Fruit fly (Drosophila melanogaster) whole organism, prepupa: ENCODE measurements around the gene CG40439.
"Not testable (repeated sequence)": the region's sequence is repeated elsewhere in the genome, so short reads cannot be mapped to it uniquely, and the experiment has no call there.

Experiments used
- Blimp-1 ChIP-seq: fragments of 200-800 bp; sonication (Bioruptor generic); optimal IDR thresholded peaks from 3 replicates; lab custom pipeline; 2017; ENCODE audit warnings: missing biosample characterization, missing genetic modification characterization, mild to moderate bottlenecking, moderate library complexity, missing genetic modification reagents
- CG10631 ChIP-seq: fragments of 200-800 bp; sonication (Bioruptor generic); optimal IDR thresholded peaks from 2 replicates; lab custom pipeline; 2016; ENCODE audit warnings: missing biosample characterization, missing genetic modification characterization
- CG10669 ChIP-seq: fragments of 200-800 bp; sonication (Bioruptor generic); optimal IDR thresholded peaks from 3 replicates; lab custom pipeline; 2018; ENCODE audit warnings: missing biosample characterization, mild to moderate bottlenecking, missing genetic modification characterization, moderate library complexity
- CG11294 ChIP-seq: fragments of 200-800 bp; sonication (Bioruptor generic); IDR thresholded peaks from 2 replicates; pipeline ENCODE4 v1.3.6; 2022; ENCODE audit warnings: missing biosample characterization, missing genetic modification characterization
- CG11762 ChIP-seq: fragments of 200-800 bp; sonication (Bioruptor generic); optimal IDR thresholded peaks from 3 replicates; lab custom pipeline; 2016; ENCODE audit warnings: missing biosample characterization, missing genetic modification characterization; ENCODE audit not compliant: insufficient read depth
- CG11902 ChIP-seq: fragments of 200-800 bp; sonication (Bioruptor generic); optimal IDR thresholded peaks from 3 replicates; lab custom pipeline; 2016; ENCODE audit warnings: missing biosample characterization, missing genetic modification characterization
- CG15336 ChIP-seq: fragments of 200-800 bp; sonication (Bioruptor generic); IDR thresholded peaks from 2 replicates; pipeline ENCODE4 v1.3.6; 2022; ENCODE audit warnings: missing biosample characterization, missing genetic modification characterization
- CG1621 ChIP-seq: fragments of 200-800 bp; sonication (Bioruptor generic); optimal IDR thresholded peaks from 3 replicates; lab custom pipeline; 2018; ENCODE audit warnings: missing biosample characterization, mild to moderate bottlenecking, missing genetic modification characterization
- CG16779 ChIP-seq: fragments of 200-800 bp; sonication (Bioruptor generic); optimal IDR thresholded peaks from 3 replicates; lab custom pipeline; 2017; ENCODE audit warnings: missing biosample characterization, mild to moderate bottlenecking, missing genetic modification characterization
- CG31627 ChIP-seq: fragments of 200-800 bp; sonication (Bioruptor generic); optimal IDR thresholded peaks from 3 replicates; lab custom pipeline; 2016; ENCODE audit warnings: missing biosample characterization, missing genetic modification characterization
- CG34406 ChIP-seq: fragments of 200-800 bp; sonication (Bioruptor generic); optimal IDR thresholded peaks from 3 replicates; lab custom pipeline; 2016; ENCODE audit warnings: missing biosample characterization, missing genetic modification characterization
- CG6163 ChIP-seq: fragments of 200-800 bp; sonication (Bioruptor generic); IDR thresholded peaks from 3 replicates; pipeline ENCODE4 v1.3.6; 2022; ENCODE audit warnings: missing biosample characterization, missing genetic modification characterization
- CG6808 ChIP-seq: fragments of 200-800 bp; sonication (Bioruptor generic); optimal IDR thresholded peaks from 3 replicates; lab custom pipeline; 2017; ENCODE audit warnings: missing biosample characterization, missing genetic modification characterization, mild to moderate bottlenecking, moderate library complexity, missing genetic modification reagents
- CG7368 ChIP-seq: fragments of 200-800 bp; sonication (Bioruptor generic); optimal IDR thresholded peaks from 3 replicates; lab custom pipeline; 2016; ENCODE audit warnings: missing biosample characterization, missing genetic modification characterization
- CG9139 ChIP-seq: fragments of 200-800 bp; sonication (Bioruptor generic); optimal IDR thresholded peaks from 3 replicates; lab custom pipeline; 2017; ENCODE audit warnings: missing biosample characterization, mild to moderate bottlenecking, missing genetic modification characterization
- Eip75B ChIP-seq: fragments of 200-800 bp; sonication (Bioruptor generic); optimal IDR thresholded peaks from 3 replicates; lab custom pipeline; 2016; ENCODE audit warnings: missing biosample characterization, missing genetic modification characterization
- Eip78C ChIP-seq: fragments of 200-800 bp; sonication (Bioruptor generic); peaks from one replicate; lab custom pipeline; 2016; ENCODE audit warnings: missing biosample characterization, missing genetic modification characterization
- Eip93F ChIP-seq: fragments of 200-800 bp; sonication (Bioruptor generic); optimal IDR thresholded peaks from 2 replicates; lab custom pipeline; 2016; ENCODE audit warnings: missing biosample characterization, mild to moderate bottlenecking, missing genetic modification characterization
- Ets21C ChIP-seq: fragments of 200-800 bp; sonication (Bioruptor generic); optimal IDR thresholded peaks from 3 replicates; lab custom pipeline; 2016; ENCODE audit warnings: missing biosample characterization, missing genetic modification characterization
- Gug ChIP-seq: fragments of 200-800 bp; sonication (Bioruptor generic); IDR thresholded peaks from 2 replicates; pipeline ENCODE4 v1.3.6; 2022; ENCODE audit warnings: missing biosample characterization, missing genetic modification characterization
- Hr4 ChIP-seq: fragments of 200-800 bp; sonication (Bioruptor generic); optimal IDR thresholded peaks from 3 replicates; lab custom pipeline; 2016; ENCODE audit warnings: missing biosample characterization, missing genetic modification characterization
- Sox14 ChIP-seq: fragments of 200-800 bp; sonication (Bioruptor generic); optimal IDR thresholded peaks from 3 replicates; lab custom pipeline; 2016; ENCODE audit warnings: missing biosample characterization, missing genetic modification characterization
- cyc ChIP-seq: fragments of 200-800 bp; sonication (Bioruptor generic); optimal IDR thresholded peaks from 3 replicates; lab custom pipeline; 2016; ENCODE audit warnings: missing biosample characterization, missing genetic modification characterization
- dac ChIP-seq: fragments of 200-800 bp; sonication (Bioruptor generic); optimal IDR thresholded peaks from 2 replicates; lab custom pipeline; 2017; ENCODE audit warnings: missing biosample characterization, mild to moderate bottlenecking, missing genetic modification characterization
- dsx ChIP-seq: fragments of 200-800 bp; optimal IDR thresholded peaks from 3 replicates; lab custom pipeline; 2019; ENCODE audit warnings: missing biosample characterization, mild to moderate bottlenecking, missing genetic modification characterization, moderate library complexity; ENCODE audit not compliant: poor library complexity, severe bottlenecking
- eg ChIP-seq: fragments of 200-800 bp; sonication (Bioruptor generic); IDR thresholded peaks from 3 replicates; pipeline ENCODE4 v1.3.6; 2022; ENCODE audit warnings: missing biosample characterization, missing genetic modification characterization
- esn ChIP-seq: fragments of 200-800 bp; sonication (Bioruptor generic); optimal IDR thresholded peaks from 2 replicates; lab custom pipeline; 2016; ENCODE audit warnings: missing biosample characterization, mild to moderate bottlenecking, missing genetic modification characterization, moderate library complexity
- fd59A ChIP-seq: fragments of 200-800 bp; sonication (Bioruptor generic); optimal IDR thresholded peaks from 2 replicates; lab custom pipeline; 2017; ENCODE audit warnings: missing biosample characterization, mild to moderate bottlenecking, missing genetic modification characterization, missing genetic modification reagents
- net ChIP-seq: fragments of 200-800 bp; sonication (Bioruptor generic); optimal IDR thresholded peaks from 3 replicates; lab custom pipeline; 2016; ENCODE audit warnings: missing biosample characterization, missing genetic modification characterization
- pdm3 ChIP-seq: fragments of 200-800 bp; sonication (Bioruptor generic); optimal IDR thresholded peaks from 3 replicates; lab custom pipeline; 2016; ENCODE audit warnings: missing biosample characterization, missing genetic modification characterization
- salr ChIP-seq, 2 experiments: fragments of 200-800 bp; sonication (Bioruptor generic); optimal IDR thresholded peaks; 3 replicates each; lab custom pipeline; 2016 to 2018; ENCODE audit warnings: missing biosample characterization in 2 of 2, missing genetic modification characterization in 2 of 2, mild to moderate bottlenecking in 1 of 2
- spab ChIP-seq: fragments of 200-800 bp; sonication (Bioruptor generic); optimal IDR thresholded peaks from 2 replicates; lab custom pipeline; 2017; ENCODE audit warnings: missing biosample characterization, mild to moderate bottlenecking, missing genetic modification characterization, missing genetic modification reagents
- ss ChIP-seq, 2 experiments: fragments of 200-800 bp; sonication (Bioruptor generic); optimal IDR thresholded peaks; 2 replicates in 1 of 2; 3 replicates in 1 of 2; lab custom pipeline; 2017 to 2018; ENCODE audit warnings: mild to moderate bottlenecking in 2 of 2, missing biosample characterization in 2 of 2, missing genetic modification characterization in 2 of 2, moderate library complexity in 1 of 2
- svp ChIP-seq: fragments of 200-800 bp; sonication (Bioruptor generic); peaks from one replicate; lab custom pipeline; 2016; ENCODE audit warnings: missing biosample characterization, missing genetic modification characterization
- topi ChIP-seq: fragments of 200-800 bp; sonication (Bioruptor generic); optimal IDR thresholded peaks from 3 replicates; lab custom pipeline; 2016; ENCODE audit warnings: missing biosample characterization, missing genetic modification characterization

CG40439 gene

dm6 chr2L:22798269-22798668 is at the start of gene CG40439:
Gene CG40439 (minus strand): TSS chr2L:22798276.
- not testable (repeated sequence) for TF ChIP-seq Eip93F (GFP tag; lab: Kevin White, UChicago); pdm3; cyc

DNA sequence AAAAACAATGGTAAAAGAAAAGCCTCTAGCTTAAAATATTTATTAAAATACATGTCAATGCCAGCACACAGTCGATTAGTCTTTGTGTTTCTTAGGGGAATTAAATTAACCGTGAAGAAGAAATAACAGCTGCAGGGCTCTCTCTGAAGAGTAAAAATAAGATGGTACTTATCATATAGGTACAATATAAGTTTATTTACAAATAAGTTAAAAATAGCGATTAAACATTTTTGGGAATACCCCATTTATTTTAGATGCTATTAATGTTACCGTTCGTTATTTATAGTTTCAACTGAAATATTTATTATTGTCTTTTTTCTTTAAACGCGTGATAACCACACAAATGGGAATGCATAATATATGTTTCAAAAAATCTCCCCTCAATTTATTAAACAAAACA is 45.8 kb upstream of the CG40439 start, which contains the start of gene CG17715:
Gene CG17715, plus strand, starts transcription at position 301 of the 400 bp plus-strand sequence.
- TF ChIP-seq esn (GFP tag; lab: Kevin White, UChicago); Gug (GFP tag; lab: Robert Waterston, UW); CG11294: not testable (repeated sequence)

DNA sequence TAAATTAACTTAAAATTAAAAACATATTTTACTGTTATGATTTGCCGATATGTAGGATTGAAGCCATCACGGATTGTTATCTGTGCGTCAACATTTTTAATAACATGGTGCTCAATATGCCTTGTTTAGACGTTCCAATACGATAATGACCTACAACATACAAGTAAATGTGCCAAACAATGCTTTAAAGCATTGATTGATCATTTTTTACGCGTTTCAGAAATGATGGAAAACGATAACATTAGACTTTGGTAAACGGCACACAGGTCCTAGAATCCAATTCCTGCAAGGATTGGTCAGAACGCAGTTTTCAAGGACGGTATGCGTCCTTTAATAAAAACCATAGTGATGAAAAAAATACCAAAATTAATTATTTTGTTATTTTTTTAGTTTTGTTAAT is 39.9 kb downstream of the CG40439 start:
- no peak for TF ChIP-seq CG10631 (GFP tag; lab: Kevin White, UChicago)
- TF ChIP-seq, all 60 proteins: peak for 0

dm6 chr2L:22756281-22756680 is 41.8 kb downstream of the CG40439 start, which contains the start of gene CG40006:
Gene CG40006 (minus strand): TSS chr2L:22756349.
- TF ChIP-seq topi (GFP tag; lab: Kevin White, UChicago) (no peak), eg (GFP tag; lab: Robert Waterston, UW) (no peak), Sox14 (GFP tag; lab: Kevin White, UChicago) (no peak), CG9139 (GFP tag; lab: Kevin White, UChicago) (peak; percentile 46), Eip75B (GFP tag; lab: Kevin White, UChicago) (no peak), Ets21C (GFP tag; lab: Kevin White, UChicago) (no peak), CG15336 (no peak), CG16779 (tag; lab: Kevin White, UChicago) (no peak), ss (GFP tag; optimal IDR thresholded peaks at IDR 0.05; lab: Kevin White, UChicago) (peak in 1 of 2 experiments; percentile 42), CG10669 (GFP tag; lab: Kevin White, UChicago) (no peak), CG7368 (GFP tag; lab: Kevin White, UChicago) (no peak), net (no peak), Hr4 (GFP tag; lab: Kevin White, UChicago) (no peak), svp (peak; percentile 24), CG31627 (GFP tag; lab: Kevin White, UChicago) (no peak), CG11294 (no peak), spab (GFP tag; lab: Kevin White, UChicago) (no peak), CG6163 (GFP tag; lab: Robert Waterston, UW) (no peak), Blimp-1 (GFP tag; lab: Kevin White, UChicago) (no peak), esn (GFP tag; lab: Kevin White, UChicago) (no peak), CG11902 (GFP tag; lab: Kevin White, UChicago) (no peak), salr (GFP tag; optimal IDR thresholded peaks at IDR 0.05; lab: Kevin White, UChicago) (no peak), CG11762 (GFP tag; lab: Kevin White, UChicago) (no peak), fd59A (no peak), CG6808 (GFP tag; lab: Kevin White, UChicago) (no peak), CG1621 (tag; lab: Kevin White, UChicago) (peak; percentile 59), dsx (GFP tag; lab: Kevin White, UChicago) (peak; percentile 85), Eip78C (peak; percentile 60), CG34406 (no peak), dac (GFP tag; lab: Kevin White, UChicago) (no peak)
